Fruit fly (Drosophila melanogaster): Measurements from ENCODE around the gene Galk.
A peak's percentile ranks its signal among the peaks of the same experiment; 100 is the strongest.

The Galk gene

DNA sequence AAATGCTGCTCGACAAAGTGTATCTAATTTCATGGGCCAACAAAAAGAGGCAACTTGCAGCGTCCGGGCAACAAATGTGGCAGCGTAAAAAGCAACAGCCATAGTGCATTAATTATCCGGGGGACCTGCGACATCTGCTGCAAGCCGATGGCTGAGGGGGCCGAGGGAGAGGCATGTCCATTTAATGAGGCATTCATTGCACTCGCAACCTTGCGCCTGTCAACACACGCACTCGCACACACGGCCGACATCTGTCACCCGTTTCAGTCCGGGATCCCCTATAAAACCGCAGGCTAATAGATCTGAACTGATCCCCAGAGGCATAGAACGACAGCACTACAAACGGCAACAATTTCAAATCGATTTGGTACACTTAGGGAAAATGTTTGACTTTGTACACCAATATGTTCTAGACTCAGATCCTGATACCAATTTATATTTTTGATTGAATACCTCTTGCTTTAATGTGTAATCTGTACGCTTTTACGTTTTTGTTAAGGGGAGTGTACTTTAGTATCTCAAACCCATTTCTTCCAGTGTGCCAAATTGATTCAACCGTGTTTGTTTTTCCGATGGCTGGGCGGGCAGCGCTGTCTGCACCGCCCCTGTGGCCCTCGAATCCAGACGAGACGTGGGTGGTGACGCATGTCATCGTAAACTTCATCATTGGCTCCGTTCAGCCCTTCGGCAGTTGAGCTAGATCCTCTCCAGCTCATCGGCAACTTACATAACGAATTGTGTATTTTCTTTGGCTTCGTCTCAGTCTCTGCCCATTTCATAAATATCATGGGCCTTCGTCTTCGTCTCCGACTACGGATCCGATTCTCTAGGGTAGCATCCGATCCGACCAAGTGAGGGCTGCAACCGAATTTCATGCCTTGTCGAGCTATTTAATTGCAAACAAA lies 25.8 kb upstream of the Galk start (continued):
- TF ChIP-seq Ets97D (GFP tag; optimal IDR thresholded peaks at IDR 0.05) (no peak), CG7963 (GFP tag; IDR thresholded peaks at IDR 0.05; ENCODE audit: partially characterized antibody) (no peak), CG8089 (GFP tag; optimal IDR thresholded peaks at IDR 0.05) (peak; percentile 38), CG8924 (tag; optimal IDR thresholded peaks at IDR 0.05) (peak; percentile 78), Myb (GFP tag; optimal IDR thresholded peaks at IDR 0.05) (peak; percentile 46), toy (GFP tag; IDR thresholded peaks at IDR 0.05) (no peak), eve (GFP tag; optimal IDR thresholded peaks at IDR 0.05) (peak in 1 of 2 experiments; percentile 44), CG15479 (GFP tag; optimal IDR thresholded peaks at IDR 0.05) (no peak), Hsf (GFP tag; optimal IDR thresholded peaks at IDR 0.05) (peak; percentile 68), H2.0 (GFP tag; IDR thresholded peaks at IDR 0.05) (peak; percentile 74), CG10366 (GFP tag; IDR thresholded peaks at IDR 0.05) (peak; percentile 67), CG2712 (tag; optimal IDR thresholded peaks at IDR 0.05) (peak; percentile 91), Taf1 (GFP tag; IDR thresholded peaks at IDR 0.05) (no peak), pnt (GFP tag; optimal IDR thresholded peaks at IDR 0.05) (peak; percentile 80), D19A (tag; optimal IDR thresholded peaks at IDR 0.05) (peak; percentile 71), chinmo (GFP tag; IDR thresholded peaks at IDR 0.05; ENCODE audit: partially characterized antibody) (no peak), CG1647 (GFP tag; optimal IDR thresholded peaks at IDR 0.05) (peak; percentile 21), ro (GFP tag; IDR thresholded peaks at IDR 0.05) (peak; percentile 68; the same call in 1 of the 2 replicates), CHES-1-like (GFP tag; optimal IDR thresholded peaks at IDR 0.05) (peak; percentile 37), klu (GFP tag; IDR thresholded peaks at IDR 0.05) (peak; percentile 55; the same call in 1 of the 2 replicates), CG14965 (GFP tag; optimal IDR thresholded peaks at IDR 0.05; ENCODE audit: borderline replicate concordance) (peak; percentile 24), ato (GFP tag; IDR thresholded peaks at IDR 0.05; ENCODE audit: partially characterized antibody) (no peak), crp (GFP tag; optimal IDR thresholded peaks at IDR 0.05) (peak in 1 of 2 experiments; percentile 8), otp (GFP tag; IDR thresholded peaks at IDR 0.05) (peak; percentile 87), trh (GFP tag; optimal IDR thresholded peaks at IDR 0.05) (peak; percentile 21), Sox102F (GFP tag; optimal IDR thresholded peaks at IDR 0.05) (peak; percentile 62), CG30020 (tag; optimal IDR thresholded peaks at IDR 0.05) (no peak), dimm (GFP tag; IDR thresholded peaks at IDR 0.05) (0 out of 2 replicates have a peak, but pooled peaks have one; percentile 32), bcd (GFP tag; optimal IDR thresholded peaks at IDR 0.05) (peak; percentile 63), CG10979 (tag; optimal IDR thresholded peaks at IDR 0.05) (peak; percentile 90), CG6791 (GFP tag; IDR thresholded peaks at IDR 0.05; ENCODE audit: partially characterized antibody) (no peak), CTCF (GFP tag; optimal IDR thresholded peaks at IDR 0.05) (no peak), Poxn (GFP tag; IDR thresholded peaks at IDR 0.05) (no peak), crc (GFP tag; optimal IDR thresholded peaks at IDR 0.05) (peak; percentile 68), Kr (GFP tag; optimal IDR thresholded peaks at IDR 0.05) (no peak), fru (optimal IDR thresholded peaks at IDR 0.05) (no peak), fd96Cb (tag; optimal IDR thresholded peaks at IDR 0.05) (peak; percentile 82), CG15514 (GFP tag; optimal IDR thresholded peaks at IDR 0.05) (no peak), stwl (tag; optimal IDR thresholded peaks at IDR 0.05) (no peak), wek (GFP tag; optimal IDR thresholded peaks at IDR 0.05) (no peak), vvl (GFP tag; IDR thresholded peaks at IDR 0.05) (peak; percentile 91), pb (GFP tag; optimal IDR thresholded peaks at IDR 0.05) (peak; percentile 72), CG12155 (GFP tag; optimal IDR thresholded peaks at IDR 0.05) (peak; percentile 49), pan (optimal IDR thresholded peaks at IDR 0.05) (no peak), pan (GFP tag; optimal IDR thresholded peaks at IDR 0.05 in 1 of 2, IDR thresholded peaks at IDR 0.05 in 1 of 2) (peak in 1 of 2 experiments; percentile 70), CG8944 (GFP tag; optimal IDR thresholded peaks at IDR 0.05) (peak; percentile 68), sc (optimal IDR thresholded peaks at IDR 0.05) (no peak), sc (GFP tag; optimal IDR thresholded peaks at IDR 0.05) (peak; percentile 61), Oaz (GFP tag; IDR thresholded peaks at IDR 0.05) (no peak), CG7556 (GFP tag; optimal IDR thresholded peaks at IDR 0.05) (peak; percentile 77)
